Worm (Caenorhabditis elegans): ENCODE data around the gene F22E5.11.
"Not testable (repeated sequence)": the region's sequence is repeated elsewhere in the genome, so short reads cannot be mapped to it uniquely, and the experiment has no call there.

F22E5.11 gene

ce11 chrII:2639401-2640088 is 4.9 kb downstream of the F22E5.11 start, which contains the start of gene F22E5.8:
Gene F22E5.8, plus strand, starts transcription at chrII:2640038.
- TF ChIP-seq irx-1, fkh-8, unc-130 (tag; optimal IDR thresholded peaks at IDR 0.05): not testable (repeated sequence)

- TF ChIP-seq mep-1 (tag; optimal IDR thresholded peaks at IDR 0.05), result no peak
- TF ChIP-seq lin-35 (GFP tag; optimal IDR thresholded peaks at IDR 0.05), result peak; percentile 80 to 92
- no peak for TF ChIP-seq ceh-8 (GFP tag; optimal IDR thresholded peaks at IDR 0.05)
- no peak for TF ChIP-seq lin-13 (GFP tag; optimal IDR thresholded peaks at IDR 0.05)
- TF ChIP-seq elt-3 (tag; optimal IDR thresholded peaks at IDR 0.05), result no peak
- TF ChIP-seq hlh-17 (GFP tag; optimal IDR thresholded peaks at IDR 0.05; ENCODE audit: borderline replicate concordance), result no peak
- no peak for TF ChIP-seq nhr-90 (tag; optimal IDR thresholded peaks at IDR 0.05; ENCODE audit: poor library complexity)
- TF ChIP-seq efl-1 (optimal IDR thresholded peaks at IDR 0.05), result peak; percentile 91 to 97
- TF ChIP-seq efl-1 (GFP tag; optimal IDR thresholded peaks at IDR 0.05 in 1 of 2), result peak; percentile 91 to 99
- no peak for TF ChIP-seq nhr-76 (tag; optimal IDR thresholded peaks at IDR 0.05)
- no peak for TF ChIP-seq unc-62 (GFP tag; optimal IDR thresholded peaks at IDR 0.05)
- no peak for TF ChIP-seq aly-2 (tag; optimal IDR thresholded peaks at IDR 0.05)
- no peak for TF ChIP-seq snpc-4 (tag; optimal IDR thresholded peaks at IDR 0.05)
- TF ChIP-seq blmp-1 (tag; optimal IDR thresholded peaks at IDR 0.05), result peak; percentile 13
- peak; percentile 9 for TF ChIP-seq xbp-1 (tag; optimal IDR thresholded peaks at IDR 0.05)
- no peak for TF ChIP-seq mdl-1 (tag; optimal IDR thresholded peaks at IDR 0.05)
- peak; percentile 25 for TF ChIP-seq nhr-20 (tag; optimal IDR thresholded peaks at IDR 0.05)
- no peak for TF ChIP-seq pax-3 (tag; optimal IDR thresholded peaks at IDR 0.05)
- TF ChIP-seq grh-1 (GFP tag; IDR thresholded peaks at IDR 0.05), result no peak
- no peak for TF ChIP-seq C34B4.2 (tag; optimal IDR thresholded peaks at IDR 0.05)
- peak; percentile 4 for TF ChIP-seq irx-1 (tag; optimal IDR thresholded peaks at IDR 0.05)
- TF ChIP-seq swsn-7 (tag; optimal IDR thresholded peaks at IDR 0.05), result peak; percentile 17
- peak; percentile 81 to 91 (median 89) for TF ChIP-seq dpl-1 (GFP tag; optimal IDR thresholded peaks at IDR 0.05)
- TF ChIP-seq lsy-2 (tag; optimal IDR thresholded peaks at IDR 0.05), result peak; percentile 33 to 59
- no peak for TF ChIP-seq elt-2 (tag; optimal IDR thresholded peaks at IDR 0.05)
- no peak for TF ChIP-seq hlh-4 (tag; optimal IDR thresholded peaks at IDR 0.05)
- no peak for TF ChIP-seq sox-4 (tag; optimal IDR thresholded peaks at IDR 0.05)
- TF ChIP-seq nhr-11 (tag; optimal IDR thresholded peaks at IDR 0.05), result no peak
- no peak for TF ChIP-seq snu-23 (GFP tag; optimal IDR thresholded peaks at IDR 0.05)
- no peak for TF ChIP-seq nhr-77 (tag; optimal IDR thresholded peaks at IDR 0.05)
- no peak for TF ChIP-seq fos-1 (tag; optimal IDR thresholded peaks at IDR 0.05)
- TF ChIP-seq rnt-1 (tag; optimal IDR thresholded peaks at IDR 0.05), result no peak
- TF ChIP-seq C16A3.4 (tag; optimal IDR thresholded peaks at IDR 0.05), result peak; percentile 16
- TF ChIP-seq ceh-63 (GFP tag; optimal IDR thresholded peaks at IDR 0.05), result no peak
- no peak for TF ChIP-seq F16B12.6 (tag; optimal IDR thresholded peaks at IDR 0.05)
- TF ChIP-seq efl-3 (GFP tag; optimal IDR thresholded peaks at IDR 0.05), result no peak
- TF ChIP-seq skn-1 (tag; optimal IDR thresholded peaks at IDR 0.05), result peak; percentile 57
- TF ChIP-seq jun-1 (tag; optimal IDR thresholded peaks at IDR 0.05), result no peak
- no peak for TF ChIP-seq ceh-90 (tag; optimal IDR thresholded peaks at IDR 0.05)
- TF ChIP-seq zip-4 (GFP tag; optimal IDR thresholded peaks at IDR 0.05), result no peak
- TF ChIP-seq tbx-2 (tag; optimal IDR thresholded peaks at IDR 0.05), result no peak
- peak; percentile 48 for TF ChIP-seq nhr-85 (tag)
These were observed 6.3 kb downstream of the F22E5.11 start, which contains the start of gene F22E5.9 for ce11 chrII:2638062-2638461. Gene F22E5.9, plus strand, starts transcription at chrII:2638388.
